Worm (Caenorhabditis elegans) whole organism, young adult: Measurements from ENCODE around the gene mct-5.
"Not testable (repeated sequence)": the region's sequence is repeated elsewhere in the genome, so short reads cannot be mapped to it uniquely, and the experiment has no call there.

Experiments used
- B0336.3 ChIP-seq: fragments of 200-800 bp; sonication (Bioruptor generic); IDR thresholded peaks from 2 replicates; pipeline ENCODE4 v1.3.6; 2022; ENCODE audit warnings: missing genetic modification characterization, missing compliant biosample characterization
- C06A6.2 ChIP-seq: fragments of 200-800 bp; sonication (Bioruptor generic); conservative IDR thresholded peaks from 2 replicates; pipeline ENCODE4 v1.3.6; 2022; ENCODE audit warnings: missing genetic modification characterization, missing compliant biosample characterization
- F57C9.4 ChIP-seq: sonication (generic microtip); optimal IDR thresholded peaks from 2 replicates; lab custom pipeline; 2017; ENCODE audit warnings: mild to moderate bottlenecking, missing genetic modification characterization, missing compliant biosample characterization
- T26A5.8 ChIP-seq: sonication (generic microtip); optimal IDR thresholded peaks from 2 replicates; lab custom pipeline; 2016; ENCODE audit warnings: missing genetic modification characterization, missing compliant biosample characterization
- Y53G8AR.9 ChIP-seq: fragments of 200-800 bp; sonication (Bioruptor generic); conservative IDR thresholded peaks from 2 replicates; pipeline ENCODE4 v1.3.6; 2022; ENCODE audit warnings: missing genetic modification reagents, missing genetic modification characterization, missing compliant biosample characterization
- akir-1 ChIP-seq: fragments of 200-800 bp; sonication (Bioruptor generic); optimal IDR thresholded peaks from 2 replicates; lab custom pipeline; 2018; ENCODE audit warnings: mild to moderate bottlenecking, missing genetic modification characterization, moderate library complexity, missing compliant biosample characterization
- ama-1 ChIP-seq, 3 experiments: fragments of 150-350 bp in 1 of 3; sonication (generic microtip) in 2 of 3; optimal IDR thresholded peaks; 2 replicates each; lab custom pipeline; 2014 to 2018; ENCODE audit warnings: missing biosample characterization in 2 of 3, missing genetic modification characterization in 2 of 3, missing genetic modification reagents in 2 of 3
- aptf-3 ChIP-seq: fragments of 200-800 bp; sonication (Bioruptor generic); IDR thresholded peaks from 2 replicates; pipeline ENCODE4 v1.3.6; 2022; ENCODE audit warnings: missing genetic modification characterization, missing compliant biosample characterization
- athp-1 ChIP-seq: sonication (generic microtip); optimal IDR thresholded peaks from 2 replicates; lab custom pipeline; 2017; ENCODE audit warnings: mild to moderate bottlenecking, missing genetic modification characterization, missing compliant biosample characterization
- cebp-1 ChIP-seq, 2 experiments: fragments of 200-800 bp in 1 of 2; sonication (Bioruptor generic) in 1 of 2; sonication (generic microtip) in 1 of 2; IDR thresholded peaks in 1 of 2; optimal IDR thresholded peaks in 1 of 2; 2 replicates each; pipeline versions ENCODE4 v1.3.6 to Lab custom; 2017 to 2022; ENCODE audit warnings: missing compliant biosample characterization in 2 of 2, missing genetic modification characterization in 2 of 2, mild to moderate bottlenecking in 1 of 2, missing genetic modification reagents in 1 of 2, moderate library complexity in 1 of 2
- ceh-27 ChIP-seq: fragments of 200-800 bp; sonication (Bioruptor generic); optimal IDR thresholded peaks from 2 replicates; lab custom pipeline; 2018; ENCODE audit warnings: mild to moderate bottlenecking, missing genetic modification characterization, moderate library complexity, missing compliant biosample characterization
- chd-7 ChIP-seq: sonication (generic microtip); optimal IDR thresholded peaks from 2 replicates; lab custom pipeline; 2016; ENCODE audit warnings: mild to moderate bottlenecking, missing genetic modification characterization, moderate library complexity, missing compliant biosample characterization
- dpff-1 ChIP-seq: sonication (generic microtip); optimal IDR thresholded peaks from 2 replicates; lab custom pipeline; 2017; ENCODE audit warnings: mild to moderate bottlenecking, missing genetic modification characterization, missing compliant biosample characterization
- ekl-4 ChIP-seq: fragments of 200-800 bp; sonication (Bioruptor generic); IDR thresholded peaks from 2 replicates; pipeline ENCODE4 v1.3.6; 2022; ENCODE audit warnings: missing genetic modification reagents, missing genetic modification characterization, missing compliant biosample characterization
- hlh-12 ChIP-seq: sonication (generic microtip); optimal IDR thresholded peaks from 2 replicates; lab custom pipeline; 2016; ENCODE audit warnings: missing genetic modification characterization, missing compliant biosample characterization
- hmg-1.2 ChIP-seq: fragments of 200-800 bp; sonication (Bioruptor generic); IDR thresholded peaks from 2 replicates; pipeline ENCODE4 v1.3.6; 2022; ENCODE audit warnings: missing genetic modification reagents, missing genetic modification characterization, missing compliant biosample characterization
- lin-26 ChIP-seq: fragments of 200-800 bp; sonication (Bioruptor generic); IDR thresholded peaks from 2 replicates; pipeline ENCODE4 v1.3.6; 2022; ENCODE audit warnings: missing genetic modification reagents, missing genetic modification characterization, missing compliant biosample characterization
- lin-35 ChIP-seq, 3 experiments: fragments of 150-350 bp in 2 of 3; sonication (generic microtip) in 1 of 3; optimal IDR thresholded peaks; 2 replicates each; lab custom pipeline; 2014 to 2018; ENCODE audit warnings: missing biosample characterization in 3 of 3, missing genetic modification characterization in 3 of 3, missing genetic modification reagents in 3 of 3
- lin-40 ChIP-seq: sonication (generic microtip); optimal IDR thresholded peaks from 2 replicates; lab custom pipeline; 2016; ENCODE audit warnings: missing genetic modification characterization, mild to moderate bottlenecking, missing compliant biosample characterization, missing genotype, missing genetic modification reagents
- lin-54 ChIP-seq: fragments of 200-800 bp; sonication (Bioruptor generic); optimal IDR thresholded peaks from 2 replicates; lab custom pipeline; 2018; ENCODE audit warnings: mild to moderate bottlenecking, missing genetic modification characterization, missing compliant biosample characterization
- madf-6 ChIP-seq: fragments of 200-800 bp; sonication (Bioruptor generic); IDR thresholded peaks from 2 replicates; pipeline ENCODE4 v1.3.6; 2022; ENCODE audit warnings: missing genetic modification reagents, missing genetic modification characterization, missing compliant biosample characterization
- madf-8 ChIP-seq: fragments of 200-800 bp; sonication (Bioruptor generic); conservative IDR thresholded peaks from 2 replicates; pipeline ENCODE4 v1.3.6; 2022; ENCODE audit warnings: missing genetic modification reagents, missing genetic modification characterization, missing compliant biosample characterization
- mcd-1 ChIP-seq: fragments of 200-800 bp; sonication (Bioruptor generic); IDR thresholded peaks from 2 replicates; pipeline ENCODE4 v1.3.6; 2022; ENCODE audit warnings: missing genetic modification reagents, missing genetic modification characterization, missing compliant biosample characterization
- mxl-1 ChIP-seq: sonication (generic microtip); optimal IDR thresholded peaks from 2 replicates; lab custom pipeline; 2016; ENCODE audit warnings: missing genetic modification characterization, missing compliant biosample characterization
- nfyb-1 ChIP-seq: fragments of 200-800 bp; sonication (Bioruptor generic); IDR thresholded peaks from 2 replicates; pipeline ENCODE4 v1.3.6; 2022; ENCODE audit warnings: missing genetic modification reagents, missing genetic modification characterization, missing compliant biosample characterization
- pbrm-1 ChIP-seq: fragments of 200-800 bp; sonication (Bioruptor generic); IDR thresholded peaks from 2 replicates; pipeline ENCODE4 v1.3.6; 2022; ENCODE audit warnings: missing genetic modification reagents, missing genetic modification characterization, missing compliant biosample characterization
- rec-8 ChIP-seq, 2 experiments: sonication (generic microtip); optimal IDR thresholded peaks; 2 replicates each; lab custom pipeline; 2016; ENCODE audit warnings: mild to moderate bottlenecking in 2 of 2, missing genetic modification characterization in 2 of 2, missing genetic modification reagents in 2 of 2, missing genotype in 2 of 2, missing biosample characterization in 1 of 2, missing compliant biosample characterization in 1 of 2, moderate library complexity in 1 of 2
- repo-1 ChIP-seq: sonication (generic microtip); optimal IDR thresholded peaks from 2 replicates; lab custom pipeline; 2017; ENCODE audit warnings: mild to moderate bottlenecking, missing genetic modification characterization, missing compliant biosample characterization
- sea-2 ChIP-seq: fragments of 200-800 bp; sonication (Bioruptor generic); IDR thresholded peaks from 2 replicates; pipeline ENCODE4 v1.3.6; 2022; ENCODE audit warnings: missing genetic modification characterization, missing compliant biosample characterization
- snpc-3.4 ChIP-seq: sonication (generic microtip); optimal IDR thresholded peaks from 2 replicates; lab custom pipeline; 2017; ENCODE audit warnings: missing genetic modification characterization, mild to moderate bottlenecking, missing compliant biosample characterization, antibody characterized with exemption, moderate library complexity, missing genotype, missing genetic modification reagents
- unc-62 ChIP-seq: fragments of 150-350 bp; optimal IDR thresholded peaks from 2 replicates; lab custom pipeline; 2014; ENCODE audit warnings: missing biosample characterization, missing genetic modification reagents, missing genetic modification characterization
- zim-3 ChIP-seq: sonication (generic microtip); optimal IDR thresholded peaks from 2 replicates; lab custom pipeline; 2017; ENCODE audit warnings: mild to moderate bottlenecking, missing genetic modification characterization, moderate library complexity, missing compliant biosample characterization
- ztf-18 ChIP-seq: sonication (generic microtip); optimal IDR thresholded peaks from 2 replicates; lab custom pipeline; 2016; ENCODE audit warnings: missing genotype, mild to moderate bottlenecking, missing genetic modification characterization, missing compliant biosample characterization
- ztf-22 ChIP-seq: fragments of 200-800 bp; sonication (Bioruptor generic); optimal IDR thresholded peaks from 2 replicates; lab custom pipeline; 2018; ENCODE audit warnings: mild to moderate bottlenecking, missing genetic modification characterization, moderate library complexity, missing compliant biosample characterization
- ztf-3 ChIP-seq: fragments of 200-800 bp; sonication (Bioruptor generic); optimal IDR thresholded peaks from 2 replicates; lab custom pipeline; 2018; ENCODE audit warnings: mild to moderate bottlenecking, missing genetic modification characterization, missing compliant biosample characterization
- ztf-6 ChIP-seq: fragments of 200-800 bp; sonication (Bioruptor generic); IDR thresholded peaks from 2 replicates; pipeline ENCODE4 v1.3.6; 2022; ENCODE audit warnings: missing genetic modification reagents, missing genetic modification characterization, missing compliant biosample characterization

mct-5 gene

DNA sequence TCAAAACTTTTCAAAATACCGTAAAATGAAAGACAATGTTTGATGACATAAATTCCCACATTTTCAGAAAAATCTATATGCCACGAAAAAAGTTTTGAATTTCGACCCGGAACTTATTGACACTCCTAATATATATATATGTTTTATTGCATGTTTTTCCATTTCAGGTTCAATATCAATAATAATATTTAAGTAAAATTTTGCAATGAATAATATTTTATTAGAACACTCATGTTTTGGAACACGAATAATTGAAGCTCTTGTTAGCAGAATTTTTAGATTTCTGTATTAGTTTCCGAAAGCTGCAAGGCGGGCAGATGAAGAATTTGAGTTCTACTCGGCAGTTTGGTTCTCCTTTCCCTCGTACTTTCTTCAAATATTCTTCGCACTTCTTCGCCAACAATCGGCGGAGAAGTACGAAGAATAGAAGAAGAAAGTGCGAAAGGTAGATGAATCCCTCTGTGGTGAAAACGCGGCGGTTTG, 5.0 kb downstream of the mct-5 start, which contains the start of gene T02G5.3 (continued):
- TF ChIP-seq snpc-3.4 (tag; lab: Kevin White, UChicago) = no peak
- TF ChIP-seq ceh-27 (GFP tag; lab: Kevin White, UChicago) = no peak
- no peak for TF ChIP-seq T26A5.8 (tag; lab: Kevin White, UChicago)
- no peak for TF ChIP-seq akir-1 (GFP tag; lab: Kevin White, UChicago)
- no peak for TF ChIP-seq lin-26 (GFP tag; lab: Robert Waterston, UW)
- no peak for TF ChIP-seq ztf-3
- TF ChIP-seq, all 124 proteins: peak for 0

DNA sequence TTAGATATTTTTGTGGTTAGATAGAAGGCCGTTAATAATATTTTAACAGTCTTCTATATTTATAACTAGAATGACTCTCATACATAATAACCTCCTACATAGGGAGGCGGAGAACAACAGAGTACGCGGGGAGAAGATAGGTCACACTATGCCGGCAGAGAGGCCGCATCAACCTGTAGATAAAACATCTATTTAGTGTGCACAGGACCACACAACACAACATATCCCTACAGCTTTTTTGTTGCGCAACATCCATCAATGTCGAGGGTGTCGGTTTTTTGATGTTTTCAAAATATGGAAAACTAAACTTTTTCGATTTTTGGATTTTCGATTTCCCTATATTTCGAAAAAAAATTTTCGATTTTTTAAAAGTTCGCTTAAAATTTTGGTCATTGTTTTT, 7.5 kb downstream of the mct-5 start:
- no peak for TF ChIP-seq cebp-1 (GFP tag; IDR thresholded peaks at IDR 0.05; lab: Robert Waterston, UW)
- no peak for TF ChIP-seq cebp-1 (tag; optimal IDR thresholded peaks at IDR 0.05; lab: Kevin White, UChicago)
- TF ChIP-seq lin-26 (GFP tag; lab: Robert Waterston, UW) = no peak
- no peak for TF ChIP-seq unc-62 (GFP tag; lab: Kevin White, UChicago)
- TF ChIP-seq ztf-18 = no peak

DNA sequence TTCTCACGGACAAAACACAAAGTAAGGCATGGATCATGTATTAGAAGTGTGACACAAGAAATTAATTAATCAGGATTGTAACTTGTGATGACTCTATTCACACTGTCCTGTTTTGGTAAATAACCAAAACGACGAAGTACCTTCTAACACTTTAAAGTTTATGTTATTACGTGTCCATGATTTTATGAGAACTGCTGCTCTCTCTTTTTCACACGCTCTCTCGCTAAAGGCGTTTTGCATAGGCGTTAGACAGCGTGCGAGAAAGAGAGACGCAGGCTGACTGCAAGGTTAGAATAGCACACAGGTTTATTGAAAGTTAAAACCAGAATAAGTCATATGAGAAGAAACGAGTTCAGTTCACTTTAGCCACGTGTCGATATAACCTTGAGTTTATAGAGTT, 8.3 kb downstream of the mct-5 start:
- TF ChIP-seq hmg-1.2 (GFP tag; lab: Robert Waterston, UW) (peak; percentile 84), mcd-1 (GFP tag; lab: Robert Waterston, UW) (no peak)

ce11 chrII:7088283-7088682, 10.1 kb downstream of the mct-5 start:
- peak; percentile 73 for TF ChIP-seq madf-6 (GFP tag; lab: Robert Waterston, UW)
- TF ChIP-seq madf-8 = peak; percentile 54

- TF ChIP-seq ztf-6 (GFP tag; lab: Robert Waterston, UW); mxl-1 (tag; lab: Kevin White, UChicago); lin-40 (tag; lab: Kevin White, UChicago): not testable (repeated sequence)
These were observed 14.4 kb downstream of the mct-5 start, which contains the start of the genes T02G5.14 and T02G5.15 for ce11 chrII:7084021-7084420. TSS of gene T02G5.14 (plus strand) at chrII:7084321. TSS of gene T02G5.15 (plus strand) at chrII:7084321.

ce11 chrII:7075564-7076228, 22.7 kb downstream of the mct-5 start, which contains the start of gene T02G5.7:
TSS of gene T02G5.7 (plus strand) at chrII:7075614.
- TF ChIP-seq pbrm-1 (GFP tag; lab: Robert Waterston, UW) = 0 out of 2 replicates have a peak, but pooled peaks have one; percentile 15
- TF ChIP-seq ceh-27 (GFP tag; lab: Kevin White, UChicago) = no peak
- TF ChIP-seq C06A6.2 (GFP tag; lab: Robert Waterston, UW) = 0 out of 2 replicates have a peak, but pooled peaks have one; percentile 44
- peak; percentile 8 for TF ChIP-seq repo-1
- peak; percentile 42; the same call in 1 of the 2 replicates for TF ChIP-seq nfyb-1 (GFP tag; lab: Robert Waterston, UW)
- TF ChIP-seq madf-6 (GFP tag; lab: Robert Waterston, UW) = peak; percentile 29; the same call in 1 of the 2 replicates
- 0 out of 2 replicates have a peak, but pooled peaks have one; percentile 17 for TF ChIP-seq ekl-4
- TF ChIP-seq F57C9.4 (tag; lab: Kevin White, UChicago) = no peak
- no peak for TF ChIP-seq rec-8 (tag; optimal IDR thresholded peaks at IDR 0.05; lab: Kevin White, UChicago)
- TF ChIP-seq cebp-1 (GFP tag; IDR thresholded peaks at IDR 0.05; lab: Robert Waterston, UW) = no peak
- peak; percentile 36 for TF ChIP-seq cebp-1 (tag; optimal IDR thresholded peaks at IDR 0.05; lab: Kevin White, UChicago)
- TF ChIP-seq ama-1 (optimal IDR thresholded peaks at IDR 0.05; lab: Kevin White, UChicago) = peak; percentile 29
- no peak for TF ChIP-seq ama-1 (GFP tag; optimal IDR thresholded peaks at IDR 0.05; lab: Kevin White, UChicago)
- TF ChIP-seq zim-3 (tag; lab: Kevin White, UChicago) = peak; percentile 74
- TF ChIP-seq lin-54 (GFP tag; lab: Kevin White, UChicago) = peak; percentile 5
- peak; percentile 21 for TF ChIP-seq chd-7 (tag; lab: Kevin White, UChicago)
- TF ChIP-seq lin-35 (GFP tag; optimal IDR thresholded peaks at IDR 0.05; lab: Kevin White, UChicago) = peak in 1 of 3 experiments; percentile 3
- TF ChIP-seq hlh-12 (tag; lab: Kevin White, UChicago) = no peak
- no peak for TF ChIP-seq athp-1 (tag; lab: Kevin White, UChicago)
- peak; percentile 78 for TF ChIP-seq Y53G8AR.9
- TF ChIP-seq sea-2 = no peak
- peak; percentile 75 for TF ChIP-seq dpff-1 (tag; lab: Kevin White, UChicago)
- TF ChIP-seq ztf-18 = peak; percentile 15
- TF ChIP-seq mcd-1 (GFP tag; lab: Robert Waterston, UW) = peak; percentile 36
- TF ChIP-seq ztf-22 (GFP tag; lab: Kevin White, UChicago) = peak; percentile 20
- TF ChIP-seq aptf-3 = no peak
- peak; percentile 59; the same call in 1 of the 2 replicates for TF ChIP-seq B0336.3
